Fruit fly (Drosophila melanogaster): Measurements from ENCODE around the gene CG3021.

DNA sequence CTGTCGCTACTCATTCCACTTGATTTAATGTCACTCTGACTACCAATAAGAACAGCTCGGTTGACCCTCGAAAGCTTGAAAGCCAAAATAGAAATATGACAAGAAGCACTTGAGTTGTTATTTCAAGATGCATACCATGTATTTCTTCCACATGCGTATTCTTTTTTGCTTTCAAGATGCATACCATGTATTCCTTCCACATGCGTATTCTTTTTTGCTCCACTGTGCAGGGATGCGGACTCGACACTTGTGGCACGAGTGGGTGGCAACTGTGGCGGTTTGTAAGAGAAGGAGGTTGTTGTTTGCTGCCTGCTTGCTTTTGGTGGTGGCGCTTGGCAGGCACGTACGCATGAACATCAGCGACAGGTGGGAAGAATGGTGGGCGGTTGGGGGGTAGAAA lies 20.4 kb upstream of the CG3021 start:
- no peak for TF ChIP-seq lz (GFP tag; optimal IDR thresholded peaks at IDR 0.05)
- TF ChIP-seq CG6854 (GFP tag; optimal IDR thresholded peaks at IDR 0.05), result no peak
- no peak for TF ChIP-seq spab (GFP tag; optimal IDR thresholded peaks at IDR 0.05)
- TF ChIP-seq Lpt (GFP tag; optimal IDR thresholded peaks at IDR 0.05), result no peak
- no peak for TF ChIP-seq CG4318 (GFP tag; optimal IDR thresholded peaks at IDR 0.05)
- TF ChIP-seq Met (GFP tag; optimal IDR thresholded peaks at IDR 0.05), result no peak
- no peak for TF ChIP-seq CG16779 (tag; optimal IDR thresholded peaks at IDR 0.05)
- no peak for TF ChIP-seq Gug (GFP tag; IDR thresholded peaks at IDR 0.05)
- TF ChIP-seq fd59A (GFP tag; optimal IDR thresholded peaks at IDR 0.05), result no peak
